Fruit fly (Drosophila melanogaster): ENCODE measurements around the gene crp.
A peak's percentile ranks its signal among the peaks of the same experiment; 100 is the strongest.

Gene crp

DNA sequence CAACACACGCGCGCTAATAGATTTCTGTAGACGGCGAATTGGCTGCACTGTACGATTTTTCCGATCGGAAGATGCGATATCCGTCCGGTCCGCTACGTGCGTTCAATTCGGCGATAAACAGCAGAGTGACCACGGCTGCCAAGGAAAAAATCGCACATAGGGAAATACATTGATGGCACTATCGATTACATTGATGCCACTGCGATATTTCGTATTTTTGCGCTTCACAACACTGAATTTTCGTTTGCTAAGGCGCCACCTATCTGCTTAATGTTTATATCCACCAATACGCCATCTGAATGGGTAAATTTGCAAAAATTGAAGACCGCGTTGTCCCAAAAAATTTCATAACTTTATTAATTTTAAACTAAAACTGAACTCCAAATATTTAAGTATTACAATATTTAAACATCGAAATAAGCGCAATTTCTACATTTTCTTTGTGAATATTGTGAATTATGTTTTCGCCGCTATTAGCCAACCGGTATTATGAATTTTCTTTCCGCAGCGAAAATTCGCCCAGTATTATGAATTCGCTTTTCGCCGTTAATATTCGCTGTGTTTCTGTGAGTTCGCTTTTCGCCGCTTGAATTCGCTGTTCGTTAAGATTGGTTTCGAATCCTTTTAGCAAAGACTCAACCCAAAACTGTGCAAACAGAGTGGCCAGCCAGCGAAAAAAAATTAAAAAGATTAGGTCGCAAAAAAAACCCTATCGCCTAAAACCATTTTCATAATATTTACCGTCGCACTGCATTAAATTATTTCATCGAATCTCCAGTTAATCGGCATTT lies at the start of gene crp, which contains the start of gene pkaap (continued):
- TF ChIP-seq Sin3A (optimal IDR thresholded peaks at IDR 0.05) (peak; percentile 72), CG17568 (GFP tag; optimal IDR thresholded peaks at IDR 0.05) (no peak), CG5180 (GFP tag; optimal IDR thresholded peaks at IDR 0.05) (peak; percentile 14), CG10321 (GFP tag; IDR thresholded peaks at IDR 0.05) (no peak), mirr (GFP tag; optimal IDR thresholded peaks at IDR 0.05) (peak; percentile 75), tin (GFP tag; optimal IDR thresholded peaks at IDR 0.05) (peak; percentile 90), CG17802 (tag; optimal IDR thresholded peaks at IDR 0.05) (peak; percentile 48), vfl (GFP tag; optimal IDR thresholded peaks at IDR 0.05) (peak; percentile 78), NC2α (GFP tag; optimal IDR thresholded peaks at IDR 0.05) (peak; percentile 75), BEAF-32 (GFP tag; optimal IDR thresholded peaks at IDR 0.05) (peak; percentile 97), CG6765 (GFP tag; optimal IDR thresholded peaks at IDR 0.05) (peak; percentile 19), slou (GFP tag; optimal IDR thresholded peaks at IDR 0.05) (peak; percentile 86), Doc2 (GFP tag; IDR thresholded peaks at IDR 0.05) (no peak), lmd (GFP tag; IDR thresholded peaks at IDR 0.05) (no peak), CG4730 (GFP tag; IDR thresholded peaks at IDR 0.05) (no peak), CG12744 (GFP tag; optimal IDR thresholded peaks at IDR 0.05) (peak; percentile 77), CG11504 (tag; optimal IDR thresholded peaks at IDR 0.05) (no peak), CG1832 (GFP tag; optimal IDR thresholded peaks at IDR 0.05) (no peak), sens-2 (GFP tag; IDR thresholded peaks at IDR 0.05) (no peak), CG7839 (tag; optimal IDR thresholded peaks at IDR 0.05) (no peak), br (optimal IDR thresholded peaks at IDR 0.05) (no peak), da (GFP tag; optimal IDR thresholded peaks at IDR 0.05) (peak; percentile 65), fu2 (GFP tag; optimal IDR thresholded peaks at IDR 0.05) (peak; percentile 77), Dp (GFP tag; optimal IDR thresholded peaks at IDR 0.05) (peak; percentile 90), CG12659 (GFP tag; optimal IDR thresholded peaks at IDR 0.05) (peak; percentile 83), Oli (tag; optimal IDR thresholded peaks at IDR 0.05) (no peak), gsb-n (tag; optimal IDR thresholded peaks at IDR 0.05) (peak; percentile 52), CG3407 (GFP tag; optimal IDR thresholded peaks at IDR 0.05) (peak; percentile 69), HLH4C (GFP tag; IDR thresholded peaks at IDR 0.05; ENCODE audit: partially characterized antibody) (no peak), CG9437 (GFP tag; optimal IDR thresholded peaks at IDR 0.05) (no peak), CG10654 (GFP tag; optimal IDR thresholded peaks at IDR 0.05) (peak; percentile 82), sug (tag; optimal IDR thresholded peaks at IDR 0.05) (peak; percentile 74), TFAM (GFP tag; optimal IDR thresholded peaks at IDR 0.05) (no peak), CG7963 (GFP tag; IDR thresholded peaks at IDR 0.05; ENCODE audit: partially characterized antibody) (no peak), E2f2 (GFP tag; IDR thresholded peaks at IDR 0.05) (no peak), Bgb (GFP tag; IDR thresholded peaks at IDR 0.05; ENCODE audit: partially characterized antibody) (no peak), dimm (GFP tag; IDR thresholded peaks at IDR 0.05) (no peak), CG31388 (GFP tag; optimal IDR thresholded peaks at IDR 0.05) (peak; percentile 66), CG16815 (GFP tag; optimal IDR thresholded peaks at IDR 0.05) (peak; percentile 52), CG13287 (GFP tag; IDR thresholded peaks at IDR 0.05; ENCODE audit: partially characterized antibody) (no peak), nom (GFP tag; optimal IDR thresholded peaks at IDR 0.05) (peak; percentile 65), jumu (GFP tag; optimal IDR thresholded peaks at IDR 0.05) (peak; percentile 87), Antp (GFP tag; optimal IDR thresholded peaks at IDR 0.05) (peak; percentile 94), CG17385 (GFP tag; optimal IDR thresholded peaks at IDR 0.05) (peak; percentile 54), crol (GFP tag; IDR thresholded peaks at IDR 0.05) (no peak), tna (GFP tag; IDR thresholded peaks at IDR 0.05; ENCODE audit: partially characterized antibody) (no peak), CG4854 (GFP tag; optimal IDR thresholded peaks at IDR 0.05) (peak; percentile 86), Lpt (GFP tag; optimal IDR thresholded peaks at IDR 0.05) (no peak), run (tag; optimal IDR thresholded peaks at IDR 0.05) (peak; percentile 25), gsb (GFP tag; IDR thresholded peaks at IDR 0.05) (no peak)

Data from whole organism, embryonic.